Fruit fly (Drosophila melanogaster) whole organism, prepupa: ENCODE data around the gene CG2126.

ENCODE experiments used
- CG16779 ChIP-seq: fragments of 200-800 bp; sonication (Bioruptor generic); optimal IDR thresholded peaks from 3 replicates; lab custom pipeline; 2017; ENCODE audit warnings: missing biosample characterization, mild to moderate bottlenecking, missing genetic modification characterization
- Hr4 ChIP-seq: fragments of 200-800 bp; sonication (Bioruptor generic); optimal IDR thresholded peaks from 3 replicates; lab custom pipeline; 2016; ENCODE audit warnings: missing biosample characterization, missing genetic modification characterization
- Smox ChIP-seq: fragments of 200-800 bp; sonication (Bioruptor generic); optimal IDR thresholded peaks from 3 replicates; lab custom pipeline; 2016; ENCODE audit warnings: missing biosample characterization, missing genetic modification characterization
- cyc ChIP-seq: fragments of 200-800 bp; sonication (Bioruptor generic); optimal IDR thresholded peaks from 3 replicates; lab custom pipeline; 2016; ENCODE audit warnings: missing biosample characterization, missing genetic modification characterization
- topi ChIP-seq: fragments of 200-800 bp; sonication (Bioruptor generic); optimal IDR thresholded peaks from 3 replicates; lab custom pipeline; 2016; ENCODE audit warnings: missing biosample characterization, missing genetic modification characterization

DNA sequence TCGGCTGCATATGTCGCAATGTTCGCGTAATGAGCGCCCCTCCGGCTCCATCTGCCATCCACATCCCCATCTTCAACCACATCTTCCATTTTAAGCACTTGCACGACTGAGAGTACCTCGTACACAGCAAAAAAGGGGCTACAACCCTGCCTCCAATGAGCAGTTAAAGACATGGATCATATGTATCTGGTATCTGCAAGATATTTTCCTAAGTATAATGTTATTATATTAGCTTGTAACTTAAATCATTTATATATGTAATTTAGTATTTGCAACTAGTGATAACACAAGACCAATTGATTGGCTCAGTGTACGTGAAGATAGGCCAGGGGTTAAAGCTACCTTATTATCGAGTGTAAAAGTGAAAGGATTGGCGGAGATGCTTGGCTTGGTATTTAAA lies 13.8 kb downstream of the CG2126 start:
- TF ChIP-seq Smox (peak; percentile 17), CG16779 (tag; lab: Kevin White, UChicago) (peak; percentile 31), Hr4 (peak; percentile 84), cyc (GFP tag; lab: Kevin White, UChicago) (no peak), topi (GFP tag; lab: Kevin White, UChicago) (peak; percentile 28)
